Fruit fly (Drosophila melanogaster) whole organism, embryonic: Measurements from ENCODE around the gene CG13250.

ENCODE experiments used
- ATbp ChIP-seq: fragments of 200-800 bp; sonication (Bioruptor generic); optimal IDR thresholded peaks from 2 replicates; lab custom pipeline; 2017; ENCODE audit warnings: missing biosample characterization, mild to moderate bottlenecking, missing genetic modification characterization, missing genetic modification reagents
- Adf1 ChIP-seq: fragments of 200-800 bp; sonication (Bioruptor generic); IDR thresholded peaks from 2 replicates; pipeline ENCODE4 v1.3.6; 2022; ENCODE audit warnings: missing biosample characterization, missing genetic modification characterization
- Awh ChIP-seq: fragments of 200-800 bp; sonication (Bioruptor generic); IDR thresholded peaks from 2 replicates; pipeline ENCODE4, ENCODE4 v1.3.6; 2022; ENCODE audit warnings: missing biosample characterization, missing genetic modification characterization
- CG10654 ChIP-seq: fragments of 200-800 bp; sonication (Bioruptor generic); optimal IDR thresholded peaks from 2 replicates; lab custom pipeline; 2016; ENCODE audit warnings: missing biosample characterization, missing genetic modification characterization
- CG10979 ChIP-seq: fragments of 200-800 bp; sonication (Bioruptor generic); optimal IDR thresholded peaks from 2 replicates; lab custom pipeline; 2018; ENCODE audit warnings: missing biosample characterization, mild to moderate bottlenecking, missing genetic modification characterization, moderate library complexity
- CG11398 ChIP-seq: fragments of 200-800 bp; sonication (Bioruptor generic); optimal IDR thresholded peaks from 2 replicates; lab custom pipeline; 2016; ENCODE audit warnings: missing biosample characterization, missing genetic modification characterization
- CG11504 ChIP-seq: fragments of 200-800 bp; sonication (Bioruptor generic); optimal IDR thresholded peaks from 3 replicates; lab custom pipeline; 2019; ENCODE audit warnings: missing biosample characterization, mild to moderate bottlenecking, missing genetic modification characterization, moderate library complexity
- CG17802 ChIP-seq: fragments of 200-800 bp; sonication (Bioruptor generic); optimal IDR thresholded peaks from 2 replicates; lab custom pipeline; 2018; ENCODE audit warnings: missing biosample characterization, mild to moderate bottlenecking, missing genetic modification characterization, moderate library complexity
- CG18599 ChIP-seq: fragments of 200-800 bp; sonication (Bioruptor generic); optimal IDR thresholded peaks from 3 replicates; lab custom pipeline; 2017; ENCODE audit warnings: missing biosample characterization, missing genetic modification characterization, mild to moderate bottlenecking, moderate library complexity, missing genetic modification reagents
- CG2678 ChIP-seq: fragments of 200-800 bp; sonication (Bioruptor generic); optimal IDR thresholded peaks from 3 replicates; lab custom pipeline; 2019; ENCODE audit warnings: missing biosample characterization, mild to moderate bottlenecking, missing genetic modification characterization, moderate library complexity
- CG2875 ChIP-seq: fragments of 200-800 bp; sonication (Bioruptor generic); optimal IDR thresholded peaks from 2 replicates; lab custom pipeline; 2017; ENCODE audit warnings: missing biosample characterization, mild to moderate bottlenecking, missing genetic modification characterization, missing genetic modification reagents
- CG31224 ChIP-seq: fragments of 200-800 bp; sonication (Bioruptor generic); IDR thresholded peaks from 2 replicates; pipeline ENCODE4 v1.3.6; 2022; ENCODE audit warnings: missing biosample characterization, missing genetic modification characterization
- CG31441 ChIP-seq: fragments of 200-800 bp; sonication (Bioruptor generic); IDR thresholded peaks from 2 replicates; pipeline ENCODE4 v1.3.6; 2022; ENCODE audit warnings: missing biosample characterization, missing genetic modification characterization
- CG32767 ChIP-seq: fragments of 200-800 bp; sonication (Bioruptor generic); IDR thresholded peaks from 2 replicates; pipeline ENCODE4 v1.3.6; 2022; ENCODE audit warnings: missing biosample characterization, missing genetic modification characterization
- CG4282 ChIP-seq: fragments of 200-800 bp; sonication (Bioruptor generic); optimal IDR thresholded peaks from 2 replicates; lab custom pipeline; 2016; ENCODE audit warnings: missing biosample characterization, missing genetic modification characterization
- CG4424 ChIP-seq: fragments of 200-800 bp; sonication (Bioruptor generic); optimal IDR thresholded peaks from 3 replicates; lab custom pipeline; 2016; ENCODE audit warnings: missing biosample characterization, missing genetic modification characterization
- CG4730 ChIP-seq: fragments of 200-800 bp; sonication (Bioruptor generic); IDR thresholded peaks from 2 replicates; pipeline ENCODE4 v1.3.6; 2022; ENCODE audit warnings: missing biosample characterization, missing genetic modification characterization
- CG6254 ChIP-seq: fragments of 200-800 bp; sonication (Bioruptor generic); optimal IDR thresholded peaks from 3 replicates; lab custom pipeline; 2017; ENCODE audit warnings: mild to moderate bottlenecking, missing biosample characterization, missing genetic modification reagents, missing genetic modification characterization
- CG6813 ChIP-seq: fragments of 200-800 bp; sonication (Bioruptor generic); optimal IDR thresholded peaks from 2 replicates; lab custom pipeline; 2017; ENCODE audit warnings: missing biosample characterization, missing genetic modification characterization, mild to moderate bottlenecking, moderate library complexity, missing genetic modification reagents
- CG7839 ChIP-seq: fragments of 200-800 bp; sonication (Bioruptor generic); optimal IDR thresholded peaks from 3 replicates; lab custom pipeline; 2018; ENCODE audit warnings: missing biosample characterization, mild to moderate bottlenecking, missing genetic modification characterization, moderate library complexity
- CG8089 ChIP-seq: fragments of 200-800 bp; sonication (Bioruptor generic); optimal IDR thresholded peaks from 3 replicates; lab custom pipeline; 2016; ENCODE audit warnings: missing biosample characterization, missing genetic modification characterization
- CG9215 ChIP-seq: fragments of 200-800 bp; sonication (Bioruptor generic); IDR thresholded peaks from 2 replicates; pipeline ENCODE4 v1.3.6; 2022; ENCODE audit warnings: missing biosample characterization, missing genetic modification characterization
- Ets97D ChIP-seq: fragments of 200-800 bp; sonication (Bioruptor generic); optimal IDR thresholded peaks from 3 replicates; lab custom pipeline; 2016; ENCODE audit warnings: missing biosample characterization, missing genetic modification characterization
- Hr51 ChIP-seq, 2 experiments: fragments of 200-800 bp; sonication (Bioruptor generic); optimal IDR thresholded peaks; 2 replicates in 1 of 2; 3 replicates in 1 of 2; lab custom pipeline; 2016 to 2018; ENCODE audit warnings: missing biosample characterization in 2 of 2, missing genetic modification characterization in 2 of 2, mild to moderate bottlenecking in 1 of 2, moderate library complexity in 1 of 2
- Kr ChIP-seq: fragments of 200-800 bp; sonication (Bioruptor generic); optimal IDR thresholded peaks from 2 replicates; lab custom pipeline; 2017; ENCODE audit warnings: missing biosample characterization, mild to moderate bottlenecking, missing genetic modification characterization
- Ptx1 ChIP-seq: fragments of 200-800 bp; sonication (Bioruptor generic); IDR thresholded peaks from 2 replicates; pipeline ENCODE4 v1.3.6; 2022; ENCODE audit warnings: missing biosample characterization, missing genetic modification characterization
- Six4 ChIP-seq: fragments of 200-800 bp; sonication (Bioruptor generic); optimal IDR thresholded peaks from 2 replicates; lab custom pipeline; 2016; ENCODE audit warnings: missing biosample characterization, missing genetic modification characterization
- Xbp1 ChIP-seq: fragments of 200-800 bp; sonication (Bioruptor generic); optimal IDR thresholded peaks from 3 replicates; lab custom pipeline; 2016; ENCODE audit warnings: missing biosample characterization, mild to moderate bottlenecking, missing genetic modification characterization
- ato ChIP-seq: fragments of 200-800 bp; sonication (Bioruptor generic); IDR thresholded peaks from 2 replicates; pipeline ENCODE4 v1.3.6; 2022; ENCODE audit warnings: missing biosample characterization, missing genetic modification characterization; ENCODE audit not compliant: partially characterized antibody
- bsh ChIP-seq, 2 experiments: fragments of 200-800 bp; sonication (Bioruptor generic); optimal IDR thresholded peaks; 2 replicates each; lab custom pipeline; 2017 to 2018; ENCODE audit warnings: mild to moderate bottlenecking in 2 of 2, missing biosample characterization in 2 of 2, missing genetic modification characterization in 2 of 2, moderate library complexity in 1 of 2
- ci ChIP-seq: fragments of 200-800 bp; sonication (Bioruptor generic); IDR thresholded peaks from 3 replicates; pipeline ENCODE4 v1.3.6; 2022; ENCODE audit warnings: missing biosample characterization, missing genetic modification characterization
- emc ChIP-seq: fragments of 200-800 bp; sonication (Bioruptor generic); optimal IDR thresholded peaks from 2 replicates; lab custom pipeline; 2016; ENCODE audit warnings: missing biosample characterization, missing genetic modification characterization
- esg ChIP-seq: fragments of 200-800 bp; sonication (Bioruptor generic); conservative IDR thresholded peaks from 2 replicates; pipeline ENCODE4 v1.3.6; 2022; ENCODE audit warnings: missing biosample characterization, missing genetic modification characterization
- fd102C ChIP-seq: fragments of 200-800 bp; sonication (Bioruptor generic); optimal IDR thresholded peaks from 2 replicates; lab custom pipeline; 2018; ENCODE audit warnings: missing biosample characterization, mild to moderate bottlenecking, missing genetic modification characterization, moderate library complexity
- fd96Cb ChIP-seq: fragments of 200-800 bp; sonication (Bioruptor generic); optimal IDR thresholded peaks from 2 replicates; lab custom pipeline; 2018; ENCODE audit warnings: missing biosample characterization, mild to moderate bottlenecking, missing genetic modification characterization, moderate library complexity
- gcm ChIP-seq: fragments of 200-800 bp; sonication (Bioruptor generic); optimal IDR thresholded peaks from 2 replicates; lab custom pipeline; 2019; ENCODE audit warnings: missing biosample characterization, mild to moderate bottlenecking, missing genetic modification characterization, moderate library complexity
- gem ChIP-seq: fragments of 200-800 bp; sonication (Bioruptor generic); optimal IDR thresholded peaks from 2 replicates; lab custom pipeline; 2019; ENCODE audit warnings: missing biosample characterization, mild to moderate bottlenecking, missing genetic modification characterization, moderate library complexity
- hbn ChIP-seq: fragments of 200-800 bp; sonication (Bioruptor generic); IDR thresholded peaks from 2 replicates; pipeline ENCODE4 v1.3.6; 2022; ENCODE audit warnings: missing biosample characterization, missing genetic modification characterization; ENCODE audit not compliant: partially characterized antibody
- inv ChIP-seq: fragments of 200-800 bp; sonication (Bioruptor generic); IDR thresholded peaks from 2 replicates; pipeline ENCODE4 v1.3.6; 2022; ENCODE audit warnings: missing biosample characterization, missing genetic modification characterization; ENCODE audit not compliant: partially characterized antibody
- lola ChIP-seq, 3 experiments: fragments of >200 bp in 2 of 3; fragments of 200-800 bp in 1 of 3; sonication (Bioruptor generic) in 1 of 3; optimal IDR thresholded peaks; 2 replicates each; lab custom pipeline; 2017 to 2019; ENCODE audit warnings: missing biosample characterization in 3 of 3, missing genetic modification characterization in 3 of 3, mild to moderate bottlenecking in 1 of 3, moderate library complexity in 1 of 3
- nom ChIP-seq: fragments of 200-800 bp; sonication (Bioruptor generic); optimal IDR thresholded peaks from 2 replicates; lab custom pipeline; 2017; ENCODE audit warnings: missing biosample characterization, missing genetic modification characterization, mild to moderate bottlenecking, moderate library complexity, missing genetic modification reagents
- oc ChIP-seq: fragments of 200-800 bp; sonication (Bioruptor generic); optimal IDR thresholded peaks from 2 replicates; lab custom pipeline; 2018; ENCODE audit warnings: missing biosample characterization, mild to moderate bottlenecking, missing genetic modification characterization, moderate library complexity
- phol ChIP-seq: fragments of 200-800 bp; sonication (Bioruptor generic); optimal IDR thresholded peaks from 3 replicates; lab custom pipeline; 2018; ENCODE audit warnings: missing biosample characterization, mild to moderate bottlenecking, missing genetic modification characterization, moderate library complexity
- psq ChIP-seq: fragments of 200-800 bp; sonication (Bioruptor generic); optimal IDR thresholded peaks from 2 replicates; lab custom pipeline; 2017; ENCODE audit warnings: missing biosample characterization, missing genetic modification characterization
- sens ChIP-seq: fragments of 200-800 bp; sonication (Bioruptor generic); peaks from one replicate; lab custom pipeline; 2016; ENCODE audit warnings: missing biosample characterization, missing genetic modification characterization
- sim ChIP-seq: fragments of 200-800 bp; sonication (Bioruptor generic); IDR thresholded peaks from 2 replicates; pipeline ENCODE4 v1.3.6; 2022; ENCODE audit warnings: missing biosample characterization, missing genetic modification characterization
- sisA ChIP-seq: fragments of 200-800 bp; sonication (Bioruptor generic); IDR thresholded peaks from 2 replicates; pipeline ENCODE4 v1.3.6; 2022; ENCODE audit warnings: missing biosample characterization, missing genetic modification characterization
- sna ChIP-seq: fragments of 200-800 bp; sonication (Bioruptor generic); IDR thresholded peaks from 2 replicates; pipeline ENCODE4 v1.3.6; 2022; ENCODE audit warnings: missing biosample characterization, missing genetic modification characterization; ENCODE audit not compliant: partially characterized antibody
- toy ChIP-seq: fragments of 200-800 bp; sonication (Bioruptor generic); IDR thresholded peaks from 2 replicates; pipeline ENCODE4 v1.3.6; 2022; ENCODE audit warnings: missing biosample characterization, missing genetic modification characterization
- unpg ChIP-seq: fragments of 200-800 bp; sonication (Bioruptor generic); optimal IDR thresholded peaks from 3 replicates; lab custom pipeline; 2018; ENCODE audit warnings: missing biosample characterization, mild to moderate bottlenecking, missing genetic modification characterization, moderate library complexity

Gene CG13250

dm6 chr3L:20551862-20552261 is 18.4 kb downstream of the CG13250 start (continued):
- TF ChIP-seq sisA (GFP tag; lab: Robert Waterston, UW) (peak; percentile 7; the same call in 1 of the 2 replicates), oc (tag; lab: Kevin White, UChicago) (peak; percentile 13), Adf1 (no peak), ATbp (GFP tag; lab: Kevin White, UChicago) (peak; percentile 42), CG6254 (GFP tag; lab: Kevin White, UChicago) (peak; percentile 18), toy (GFP tag; lab: Robert Waterston, UW) (no peak), CG4424 (GFP tag; lab: Kevin White, UChicago) (peak; percentile 19), bsh (GFP tag; optimal IDR thresholded peaks at IDR 0.05; lab: Kevin White, UChicago) (peak; percentile 33 to 57), CG17802 (tag; lab: Kevin White, UChicago) (no peak), sens (GFP tag; lab: Kevin White, UChicago) (peak; percentile 68), phol (peak; percentile 12), CG8089 (no peak), CG10654 (GFP tag; lab: Kevin White, UChicago) (no peak), sim (GFP tag; lab: Robert Waterston, UW) (no peak), CG9215 (no peak), psq (GFP tag; lab: Kevin White, UChicago) (no peak), Kr (GFP tag; lab: Kevin White, UChicago) (no peak), fd96Cb (tag; lab: Kevin White, UChicago) (peak; percentile 25), lola (GFP tag; optimal IDR thresholded peaks at IDR 0.05; lab: Kevin White, UChicago) (peak in 1 of 3 experiments; percentile 10), Ets97D (GFP tag; lab: Kevin White, UChicago) (no peak), Awh (no peak), inv (GFP tag; lab: Robert Waterston, UW) (no peak), gcm (GFP tag; lab: Kevin White, UChicago) (no peak), unpg (GFP tag; lab: Kevin White, UChicago) (no peak), gem (tag; lab: Kevin White, UChicago) (peak; percentile 44), CG11398 (no peak), Xbp1 (peak; percentile 3), hbn (GFP tag; lab: Robert Waterston, UW) (no peak), ato (GFP tag; lab: Robert Waterston, UW) (no peak), CG4730 (GFP tag; lab: Robert Waterston, UW) (no peak), CG11504 (peak; percentile 9)

dm6 chr3L:20556371-20556770 is 22.9 kb downstream of the CG13250 start:
- TF ChIP-seq CG7839 (tag; lab: Kevin White, UChicago) (peak; percentile 28), CG2678 (tag; lab: Kevin White, UChicago) (peak; percentile 9), Hr51 (GFP tag; optimal IDR thresholded peaks at IDR 0.05; lab: Kevin White, UChicago) (peak in 1 of 2 experiments; percentile 36), CG6813 (GFP tag; lab: Kevin White, UChicago) (no peak), esg (peak; percentile 26; the same call in 1 of the 2 replicates), CG4282 (GFP tag; lab: Kevin White, UChicago) (no peak), CG10979 (tag; lab: Kevin White, UChicago) (peak; percentile 4), CG18599 (GFP tag; lab: Kevin White, UChicago) (no peak), ato (GFP tag; lab: Robert Waterston, UW) (no peak), Ptx1 (GFP tag; lab: Robert Waterston, UW) (no peak), nom (GFP tag; lab: Kevin White, UChicago) (peak; percentile 20), emc (GFP tag; lab: Kevin White, UChicago) (no peak), CG32767 (GFP tag; lab: Robert Waterston, UW) (no peak), CG2875 (GFP tag; lab: Kevin White, UChicago) (no peak), sim (GFP tag; lab: Robert Waterston, UW) (no peak), CG31224 (GFP tag; lab: Robert Waterston, UW) (no peak), sna (GFP tag; lab: Robert Waterston, UW) (no peak), gem (tag; lab: Kevin White, UChicago) (peak; percentile 44), ci (0 out of 3 replicates have a peak, but pooled peaks have one; percentile 32), CG31441 (GFP tag; lab: Robert Waterston, UW) (0 out of 2 replicates have a peak, but pooled peaks have one; percentile 15), Six4 (GFP tag; lab: Kevin White, UChicago) (no peak), fd102C (GFP tag; lab: Kevin White, UChicago) (no peak)
